Fruit fly (Drosophila melanogaster) whole organism, embryonic: ENCODE results near the gene prd1.

Experiments
- CG12299 ChIP-seq: fragments of 200-800 bp; sonication (Bioruptor generic); optimal IDR thresholded peaks from 2 replicates; lab custom pipeline; 2018; ENCODE audit warnings: missing biosample characterization, mild to moderate bottlenecking, missing genetic modification characterization
- CG13894 ChIP-seq: fragments of 200-800 bp; sonication (Bioruptor generic); optimal IDR thresholded peaks from 3 replicates; lab custom pipeline; 2018; ENCODE audit warnings: missing biosample characterization, mild to moderate bottlenecking, missing genetic modification characterization, moderate library complexity
- CG14050 ChIP-seq: fragments of 200-800 bp; sonication (Bioruptor generic); IDR thresholded peaks from 3 replicates; pipeline ENCODE4 v1.3.6; 2022; ENCODE audit warnings: missing biosample characterization, missing genetic modification characterization
- CG14710 ChIP-seq: fragments of 200-800 bp; sonication (Bioruptor generic); optimal IDR thresholded peaks from 3 replicates; lab custom pipeline; 2019; ENCODE audit warnings: missing biosample characterization, mild to moderate bottlenecking, missing genetic modification characterization, moderate library complexity
- CG15479 ChIP-seq: fragments of 200-800 bp; sonication (Bioruptor generic); optimal IDR thresholded peaks from 3 replicates; lab custom pipeline; 2019; ENCODE audit warnings: missing biosample characterization, mild to moderate bottlenecking, missing genetic modification characterization, moderate library complexity
- CG1603 ChIP-seq: fragments of 200-800 bp; sonication (Bioruptor generic); optimal IDR thresholded peaks from 2 replicates; lab custom pipeline; 2019; ENCODE audit warnings: missing biosample characterization, mild to moderate bottlenecking, missing genetic modification characterization, moderate library complexity
- CG16813 ChIP-seq: fragments of 200-800 bp; sonication (Bioruptor generic); IDR thresholded peaks from 3 replicates; pipeline ENCODE4 v1.3.6; 2022; ENCODE audit warnings: missing biosample characterization, missing genetic modification characterization; ENCODE audit not compliant: partially characterized antibody
- CG17385 ChIP-seq: fragments of 200-800 bp; sonication (Bioruptor generic); optimal IDR thresholded peaks from 3 replicates; lab custom pipeline; 2018; ENCODE audit warnings: missing biosample characterization, mild to moderate bottlenecking, missing genetic modification characterization
- CG2199 ChIP-seq: fragments of 200-800 bp; sonication (Bioruptor generic); IDR thresholded peaks from 3 replicates; pipeline ENCODE4 v1.3.6; 2022; ENCODE audit warnings: missing biosample characterization, missing genetic modification characterization
- CG32532 ChIP-seq: fragments of 200-800 bp; sonication (Bioruptor generic); IDR thresholded peaks from 2 replicates; pipeline ENCODE4 v1.3.6; 2022; ENCODE audit warnings: missing biosample characterization, missing genetic modification characterization
- CG34224 ChIP-seq: fragments of 200-800 bp; sonication (Bioruptor generic); IDR thresholded peaks from 3 replicates; pipeline ENCODE4 v1.3.6; 2022; ENCODE audit warnings: missing biosample characterization, missing genetic modification characterization; ENCODE audit not compliant: partially characterized antibody
- CG34376 ChIP-seq: fragments of 200-800 bp; sonication (Bioruptor generic); optimal IDR thresholded peaks from 2 replicates; lab custom pipeline; 2018; ENCODE audit warnings: missing biosample characterization, mild to moderate bottlenecking, missing genetic modification characterization
- CG4360 ChIP-seq: fragments of 200-800 bp; sonication (Bioruptor generic); IDR thresholded peaks from 2 replicates; pipeline ENCODE4 v1.3.6; 2022; ENCODE audit warnings: missing biosample characterization, missing genetic modification characterization
- CG4730 ChIP-seq: fragments of 200-800 bp; sonication (Bioruptor generic); IDR thresholded peaks from 2 replicates; pipeline ENCODE4 v1.3.6; 2022; ENCODE audit warnings: missing biosample characterization, missing genetic modification characterization
- CG5953 ChIP-seq: fragments of 200-800 bp; sonication (Bioruptor generic); IDR thresholded peaks from 2 replicates; pipeline ENCODE4 v1.3.6; 2022; ENCODE audit warnings: missing biosample characterization, missing genetic modification characterization
- CG7745 ChIP-seq: fragments of 200-800 bp; sonication (Bioruptor generic); optimal IDR thresholded peaks from 2 replicates; lab custom pipeline; 2018; ENCODE audit warnings: missing biosample characterization, mild to moderate bottlenecking, missing genetic modification characterization, moderate library complexity
- CG9437 ChIP-seq: fragments of 200-800 bp; sonication (Bioruptor generic); optimal IDR thresholded peaks from 2 replicates; lab custom pipeline; 2018; ENCODE audit warnings: missing biosample characterization, mild to moderate bottlenecking, missing genetic modification characterization
- CG9727 ChIP-seq: fragments of 200-800 bp; sonication (Bioruptor generic); optimal IDR thresholded peaks from 3 replicates; lab custom pipeline; 2017; ENCODE audit warnings: missing biosample characterization, mild to moderate bottlenecking, missing genetic modification characterization
- Deaf1 ChIP-seq: fragments of 200-800 bp; optimal IDR thresholded peaks from 3 replicates; lab custom pipeline; 2019; ENCODE audit warnings: missing biosample characterization, mild to moderate bottlenecking, missing genetic modification characterization, moderate library complexity
- ERR ChIP-seq: fragments of 200-800 bp; sonication (Bioruptor generic); optimal IDR thresholded peaks from 2 replicates; lab custom pipeline; 2016; ENCODE audit warnings: missing biosample characterization, missing genetic modification characterization
- Ets65A ChIP-seq: fragments of 200-800 bp; sonication (Bioruptor generic); peaks from one replicate; lab custom pipeline; 2016; ENCODE audit warnings: missing biosample characterization, missing genetic modification characterization
- Jarid2 ChIP-seq: fragments of 200-800 bp; sonication (Bioruptor generic); optimal IDR thresholded peaks from 3 replicates; lab custom pipeline; 2017; ENCODE audit warnings: mild to moderate bottlenecking, missing biosample characterization, missing genetic modification reagents, missing genetic modification characterization
- Med ChIP-seq: fragments of 200-800 bp; sonication (Bioruptor generic); peaks from one replicate; lab custom pipeline; 2016; ENCODE audit warnings: missing biosample characterization, missing genetic modification characterization, mild to moderate bottlenecking, inconsistent platforms, moderate library complexity
- Opbp ChIP-seq: fragments of 200-800 bp; sonication (Bioruptor generic); IDR thresholded peaks from 3 replicates; pipeline ENCODE4 v1.3.6; 2022; ENCODE audit warnings: missing biosample characterization, missing genetic modification characterization; ENCODE audit not compliant: partially characterized antibody
- Ravus ChIP-seq: fragments of 200-800 bp; sonication (Bioruptor generic); IDR thresholded peaks from 2 replicates; pipeline ENCODE4 v1.3.6; 2022; ENCODE audit warnings: missing biosample characterization, missing genetic modification characterization
- Ssrp ChIP-seq: fragments of 200-800 bp; sonication (Bioruptor generic); optimal IDR thresholded peaks from 2 replicates; lab custom pipeline; 2018; ENCODE audit warnings: missing biosample characterization, mild to moderate bottlenecking, missing genetic modification characterization, moderate library complexity
- Trl ChIP-seq, 3 experiments: fragments of >200 bp in 2 of 3; fragments of 200-800 bp in 1 of 3; sonication (Bioruptor generic) in 1 of 3; optimal IDR thresholded peaks; 2 replicates in 1 of 3; 3 replicates in 2 of 3; lab custom pipeline; 2016 to 2017; ENCODE audit warnings: missing biosample characterization in 1 of 3, missing genetic modification characterization in 1 of 3
- Vsx1 ChIP-seq: fragments of 200-800 bp; sonication (Bioruptor generic); optimal IDR thresholded peaks from 2 replicates; lab custom pipeline; 2017; ENCODE audit warnings: missing biosample characterization, mild to moderate bottlenecking, missing genetic modification characterization, missing genetic modification reagents
- aop ChIP-seq: fragments of 200-800 bp; sonication (Bioruptor generic); IDR thresholded peaks from 2 replicates; pipeline ENCODE4 v1.3.6; 2022; ENCODE audit warnings: missing biosample characterization, missing genetic modification characterization
- bowl ChIP-seq: fragments of 200-800 bp; sonication (Bioruptor generic); IDR thresholded peaks from 2 replicates; pipeline ENCODE4 v1.3.6; 2022; ENCODE audit warnings: missing biosample characterization, missing genetic modification characterization
- chn ChIP-seq: fragments of 200-800 bp; sonication (Bioruptor generic); optimal IDR thresholded peaks from 2 replicates; lab custom pipeline; 2016; ENCODE audit warnings: missing biosample characterization, missing genetic modification characterization
- ci ChIP-seq: fragments of 200-800 bp; sonication (Bioruptor generic); IDR thresholded peaks from 3 replicates; pipeline ENCODE4 v1.3.6; 2022; ENCODE audit warnings: missing biosample characterization, missing genetic modification characterization
- cwo ChIP-seq: fragments of 200-800 bp; sonication (Bioruptor generic); optimal IDR thresholded peaks from 3 replicates; lab custom pipeline; 2017; ENCODE audit warnings: missing biosample characterization, missing genetic modification characterization, mild to moderate bottlenecking, moderate library complexity, missing genetic modification reagents
- dan ChIP-seq: fragments of 200-800 bp; sonication (Bioruptor generic); IDR thresholded peaks from 2 replicates; pipeline ENCODE4 v1.3.6; 2022; ENCODE audit warnings: missing biosample characterization, missing genetic modification characterization
- dm ChIP-seq: fragments of 200-800 bp; sonication (Bioruptor generic); optimal IDR thresholded peaks from 3 replicates; lab custom pipeline; 2016; ENCODE audit warnings: missing biosample characterization, missing genetic modification characterization
- exex ChIP-seq: fragments of 200-800 bp; sonication (Bioruptor generic); optimal IDR thresholded peaks from 4 replicates; lab custom pipeline; 2018; ENCODE audit warnings: missing biosample characterization, mild to moderate bottlenecking, missing genetic modification characterization, moderate library complexity
- eyg ChIP-seq: fragments of 200-800 bp; sonication (Bioruptor generic); optimal IDR thresholded peaks from 3 replicates; lab custom pipeline; 2016; ENCODE audit warnings: missing biosample characterization, missing genetic modification characterization
- ftz-f1 ChIP-seq: fragments of 200-800 bp; sonication (Bioruptor generic); optimal IDR thresholded peaks from 2 replicates; lab custom pipeline; 2016; ENCODE audit warnings: missing biosample characterization, missing genetic modification characterization
- gt ChIP-seq: fragments of 200-800 bp; sonication (Bioruptor generic); IDR thresholded peaks from 2 replicates; pipeline ENCODE4 v1.3.6; 2022; ENCODE audit warnings: missing biosample characterization, missing genetic modification characterization
- hbn ChIP-seq: fragments of 200-800 bp; sonication (Bioruptor generic); IDR thresholded peaks from 2 replicates; pipeline ENCODE4 v1.3.6; 2022; ENCODE audit warnings: missing biosample characterization, missing genetic modification characterization; ENCODE audit not compliant: partially characterized antibody
- her ChIP-seq: fragments of 200-800 bp; sonication (Bioruptor generic); optimal IDR thresholded peaks from 2 replicates; lab custom pipeline; 2016; ENCODE audit warnings: missing biosample characterization, missing genetic modification characterization
- hkb ChIP-seq, 2 experiments: fragments of 200-800 bp in 1 of 2; fragments of >200 bp in 1 of 2; sonication (Bioruptor generic) in 1 of 2; IDR thresholded peaks in 1 of 2; optimal IDR thresholded peaks in 1 of 2; 2 replicates each; pipeline versions ENCODE4 v1.3.6 to Lab custom; 2017 to 2022; ENCODE audit warnings: missing biosample characterization in 1 of 2, missing genetic modification characterization in 1 of 2
- kni ChIP-seq: fragments of 200-800 bp; sonication (Bioruptor generic); optimal IDR thresholded peaks from 3 replicates; lab custom pipeline; 2017; ENCODE audit warnings: mild to moderate bottlenecking, missing biosample characterization, missing genetic modification reagents, missing genetic modification characterization
- pfk ChIP-seq: fragments of 200-800 bp; sonication (Bioruptor generic); optimal IDR thresholded peaks from 2 replicates; lab custom pipeline; 2018; ENCODE audit warnings: missing biosample characterization, mild to moderate bottlenecking, missing genetic modification characterization, moderate library complexity
- seq ChIP-seq: fragments of 200-800 bp; sonication (Bioruptor generic); IDR thresholded peaks from 2 replicates; pipeline ENCODE4 v1.3.6; 2022; ENCODE audit warnings: missing biosample characterization, missing genetic modification characterization
- slbo ChIP-seq: fragments of 200-800 bp; sonication (Bioruptor generic); IDR thresholded peaks from 2 replicates; pipeline ENCODE4 v1.3.6; 2022; ENCODE audit warnings: missing biosample characterization, missing genetic modification characterization
- vnd ChIP-seq: fragments of 200-800 bp; sonication (Bioruptor generic); IDR thresholded peaks from 3 replicates; pipeline ENCODE4 v1.3.6; 2022; ENCODE audit warnings: missing biosample characterization, missing genetic modification characterization; ENCODE audit not compliant: partially characterized antibody
- wek ChIP-seq: fragments of 200-800 bp; sonication (Bioruptor generic); optimal IDR thresholded peaks from 3 replicates; lab custom pipeline; 2018; ENCODE audit warnings: missing biosample characterization, mild to moderate bottlenecking, missing genetic modification characterization, moderate library complexity

The prd1 gene

dm6 chr3R:11773325-11773998 lies 13.4 kb downstream of the prd1 start (continued):
- peak; percentile 51; the same call in 1 of the 3 replicates for TF ChIP-seq CG34224
- TF ChIP-seq bowl (GFP tag; lab: Robert Waterston, UW): no peak
- TF ChIP-seq CG4360 (GFP tag; lab: Robert Waterston, UW): peak; percentile 90
- TF ChIP-seq CG14050 (GFP tag; lab: Robert Waterston, UW): no peak
- TF ChIP-seq kni: peak; percentile 95
- TF ChIP-seq CG9437 (GFP tag; lab: Kevin White, UChicago): no peak
- no peak for TF ChIP-seq CG34376
- TF ChIP-seq vnd (GFP tag; lab: Robert Waterston, UW): no peak
- no peak for TF ChIP-seq CG9727 (GFP tag; lab: Kevin White, UChicago)
- peak; percentile 1 for TF ChIP-seq CG14710 (tag; lab: Kevin White, UChicago)
- TF ChIP-seq chn (GFP tag; lab: Kevin White, UChicago): peak; percentile 31
- TF ChIP-seq pfk (GFP tag; lab: Kevin White, UChicago): peak; percentile 97
- TF ChIP-seq aop: no peak
- TF ChIP-seq CG1603 (tag; lab: Kevin White, UChicago): peak; percentile 9
- TF ChIP-seq Vsx1 (GFP tag; lab: Kevin White, UChicago): no peak
- TF ChIP-seq seq: peak; percentile 47; the same call in 1 of the 2 replicates
- TF ChIP-seq slbo (GFP tag; lab: Robert Waterston, UW): no peak
- no peak for TF ChIP-seq CG5953 (GFP tag; lab: Robert Waterston, UW)
- TF ChIP-seq CG16813 (GFP tag; lab: Robert Waterston, UW): peak; percentile 36; the same call in 1 of the 3 replicates
- TF ChIP-seq Deaf1 (tag; lab: Kevin White, UChicago): peak; percentile 61
- TF ChIP-seq wek: peak; percentile 47
- peak; percentile 54 for TF ChIP-seq CG15479 (GFP tag; lab: Kevin White, UChicago)
- no peak for TF ChIP-seq dm
- no peak for TF ChIP-seq CG17385 (GFP tag; lab: Kevin White, UChicago)
- peak; percentile 50; the same call in 1 of the 3 replicates for TF ChIP-seq ci (GFP tag; lab: Robert Waterston, UW)
- TF ChIP-seq CG12299: peak; percentile 2
- TF ChIP-seq her (GFP tag; lab: Kevin White, UChicago): peak; percentile 10
- TF ChIP-seq Jarid2 (GFP tag; lab: Kevin White, UChicago): no peak
- no peak for TF ChIP-seq CG4730 (GFP tag; lab: Robert Waterston, UW)
- no peak for TF ChIP-seq gt (GFP tag; lab: Robert Waterston, UW)
- TF ChIP-seq CG32532: 0 out of 2 replicates have a peak, but pooled peaks have one; percentile 28
- peak; percentile 48 for TF ChIP-seq hbn (GFP tag; lab: Robert Waterston, UW)
- TF ChIP-seq eyg (GFP tag; lab: Kevin White, UChicago): no peak
- peak; percentile 90 to 99 for TF ChIP-seq Trl (optimal IDR thresholded peaks at IDR 0.05; lab: Kevin White, UChicago)
- TF ChIP-seq Trl (GFP tag; optimal IDR thresholded peaks at IDR 0.05; lab: Kevin White, UChicago): peak; percentile 31

dm6 chr3R:11772181-11772827 lies 14.5 kb downstream of the prd1 start:
- TF ChIP-seq Ravus (GFP tag; lab: Robert Waterston, UW) (no peak), CG13894 (peak; percentile 21), exex (tag; lab: Kevin White, UChicago) (no peak), CG2199 (GFP tag; lab: Robert Waterston, UW) (peak; percentile 76; the same call in 2 of the 3 replicates), Ets65A (GFP tag; lab: Kevin White, UChicago) (peak; percentile 66), Med (GFP tag; lab: Kevin White, UChicago) (peak; percentile 71), CG34224 (0 out of 3 replicates have a peak, but pooled peaks have one; percentile 12), ftz-f1 (GFP tag; lab: Kevin White, UChicago) (peak; percentile 42), dan (GFP tag; lab: Robert Waterston, UW) (no peak), Opbp (GFP tag; lab: Robert Waterston, UW) (no peak), Ssrp (no peak), ERR (GFP tag; lab: Kevin White, UChicago) (no peak), CG7745 (tag; lab: Kevin White, UChicago) (no peak), cwo (GFP tag; lab: Kevin White, UChicago) (peak; percentile 39), hkb (optimal IDR thresholded peaks at IDR 0.05; lab: Kevin White, UChicago) (no peak), hkb (GFP tag; IDR thresholded peaks at IDR 0.05; lab: Robert Waterston, UW) (no peak)
